Worm (Caenorhabditis elegans): ENCODE results near the gene F59A7.2.

F59A7.2 gene

DNA sequence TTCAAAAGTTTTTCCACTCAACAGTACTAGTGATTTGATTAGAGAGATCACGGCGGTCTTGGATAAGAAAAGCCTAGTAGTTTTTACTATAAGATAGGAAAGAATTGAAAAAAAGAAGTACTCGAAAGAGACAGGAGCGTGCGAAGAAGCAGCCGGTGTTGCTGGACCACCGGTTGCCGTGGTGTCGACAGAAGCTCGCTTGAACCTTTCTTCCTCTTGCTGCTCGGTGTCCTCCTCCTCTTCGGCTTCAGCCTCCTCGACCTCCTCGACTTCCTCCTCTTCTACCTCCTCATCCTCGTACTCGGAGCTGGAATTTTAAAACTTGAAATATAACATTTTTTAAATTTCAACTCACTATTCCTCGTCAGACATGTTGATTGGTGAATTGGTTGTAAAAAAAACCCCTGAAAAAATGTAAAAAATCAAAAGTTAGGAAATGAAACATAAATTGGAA is 23.8 kb downstream of the F59A7.2 start, which contains the start of gene tnt-4:
tnt-4 (minus strand) TSS at position 404 of the 454 bp plus-strand sequence.
- TF ChIP-seq sdc-2 (tag; optimal IDR thresholded peaks at IDR 0.05) (no peak), npax-4 (tag; optimal IDR thresholded peaks at IDR 0.05) (no peak), fkh-6 (tag; optimal IDR thresholded peaks at IDR 0.05) (no peak), ets-4 (tag; optimal IDR thresholded peaks at IDR 0.05) (no peak), ceh-22 (tag; optimal IDR thresholded peaks at IDR 0.05) (peak; percentile 47), ceh-34 (tag; optimal IDR thresholded peaks at IDR 0.05) (no peak)

DNA sequence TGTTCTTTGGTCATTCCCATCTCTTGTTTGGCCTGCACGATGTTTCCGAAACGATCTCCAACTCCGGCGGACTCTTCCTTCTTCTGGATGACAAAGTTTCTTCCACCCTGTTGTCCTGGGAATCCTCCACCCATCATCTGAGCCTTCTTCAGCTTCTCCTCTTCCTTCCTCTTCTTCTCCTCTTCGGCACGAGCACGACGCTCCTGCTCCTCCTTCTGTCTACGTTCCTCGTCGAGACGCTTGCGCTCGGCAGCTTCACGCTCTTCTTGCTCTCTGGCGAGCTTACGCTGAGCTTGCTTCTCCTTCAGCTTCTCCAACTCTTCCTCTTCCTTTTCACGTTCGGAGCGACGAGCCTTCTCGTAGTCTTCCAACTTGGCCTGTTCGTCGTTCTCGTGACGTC is 24.9 kb downstream of the F59A7.2 start:
- no peak for TF ChIP-seq zip-5 (tag; optimal IDR thresholded peaks at IDR 0.05)
- no peak for TF ChIP-seq unc-55 (GFP tag; optimal IDR thresholded peaks at IDR 0.05)
- TF ChIP-seq ceh-22 (tag; optimal IDR thresholded peaks at IDR 0.05): no peak
- TF ChIP-seq ceh-18 (tag; optimal IDR thresholded peaks at IDR 0.05): no peak
- no peak for TF ChIP-seq ahr-1 (tag; optimal IDR thresholded peaks at IDR 0.05)
- TF ChIP-seq ztf-16 (tag; optimal IDR thresholded peaks at IDR 0.05): no peak
- TF ChIP-seq hlh-13 (GFP tag; optimal IDR thresholded peaks at IDR 0.05): no peak
- TF ChIP-seq ceh-2 (tag; optimal IDR thresholded peaks at IDR 0.05): no peak
- no peak for TF ChIP-seq npax-4 (tag; optimal IDR thresholded peaks at IDR 0.05)
- no peak for TF ChIP-seq pax-1 (tag; optimal IDR thresholded peaks at IDR 0.05)
- no peak for TF ChIP-seq ets-4 (tag; optimal IDR thresholded peaks at IDR 0.05)
- TF ChIP-seq ceh-31 (tag; optimal IDR thresholded peaks at IDR 0.05): no peak
- TF ChIP-seq madf-2 (tag; optimal IDR thresholded peaks at IDR 0.05): no peak
- no peak for TF ChIP-seq unc-3 (GFP tag; conservative IDR thresholded peaks at IDR 0.05)
- TF ChIP-seq unc-3 (tag; optimal IDR thresholded peaks at IDR 0.05): no peak
- TF ChIP-seq fkh-6 (tag; optimal IDR thresholded peaks at IDR 0.05): no peak

DNA sequence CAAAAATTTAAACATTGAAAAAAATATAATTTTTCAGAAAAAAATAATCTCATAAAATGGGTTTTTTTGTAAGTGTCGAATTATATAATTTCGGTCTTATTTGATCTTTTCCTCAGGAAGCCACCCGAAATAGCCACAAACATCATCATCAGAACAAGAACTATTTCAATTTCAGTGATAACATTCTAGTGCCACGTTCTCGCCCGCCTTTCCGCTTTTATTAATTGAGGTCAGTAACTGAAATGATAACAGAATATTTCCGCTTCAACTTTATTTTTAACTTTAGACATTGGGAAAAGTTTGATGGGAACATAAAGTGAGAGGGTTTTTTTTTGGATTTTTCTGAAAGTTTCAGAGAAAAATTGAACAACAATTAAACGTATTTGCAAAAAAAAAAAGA is 27.1 kb downstream of the F59A7.2 start:
- TF ChIP-seq rnt-1 (tag; optimal IDR thresholded peaks at IDR 0.05) (no peak), ceh-22 (tag; optimal IDR thresholded peaks at IDR 0.05) (no peak), elt-2 (tag; optimal IDR thresholded peaks at IDR 0.05) (no peak), unc-3 (GFP tag; conservative IDR thresholded peaks at IDR 0.05) (no peak), unc-3 (tag; optimal IDR thresholded peaks at IDR 0.05) (no peak), K02D7.2 (tag; optimal IDR thresholded peaks at IDR 0.05) (no peak), T23F11.4 (GFP tag; optimal IDR thresholded peaks at IDR 0.05) (no peak), ama-1 (optimal IDR thresholded peaks at IDR 0.05) (no peak), pat-9 (tag; optimal IDR thresholded peaks at IDR 0.05) (no peak), ceh-24 (tag; optimal IDR thresholded peaks at IDR 0.05) (no peak), Y22D7AL.16 (tag; optimal IDR thresholded peaks at IDR 0.05) (no peak), ztf-16 (tag; optimal IDR thresholded peaks at IDR 0.05) (no peak), pha-4 (tag; optimal IDR thresholded peaks at IDR 0.05) (no peak), ceh-18 (tag; optimal IDR thresholded peaks at IDR 0.05) (no peak)

DNA sequence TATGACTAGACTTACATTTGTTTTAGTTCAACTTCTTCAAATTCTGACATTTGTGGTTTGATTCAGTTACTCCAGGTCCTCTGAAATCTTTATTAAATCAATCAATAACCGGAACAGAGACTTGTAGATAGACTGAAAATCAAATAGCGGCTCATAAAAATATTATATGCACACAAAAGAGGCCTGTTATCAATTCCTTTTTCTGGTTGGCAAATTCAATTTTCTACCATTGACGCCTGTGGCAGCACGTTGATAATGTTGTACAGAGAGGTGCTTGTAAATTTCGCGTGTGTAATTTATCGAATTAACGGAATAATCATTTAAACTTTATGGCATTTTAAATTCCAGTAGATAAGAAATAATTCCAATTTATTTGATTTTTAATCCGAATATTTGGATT is 29.4 kb downstream of the F59A7.2 start, which contains the start of gene T08B1.1:
T08B1.1 (minus strand) TSS at position 92 of the 400 bp plus-strand sequence.
- TF ChIP-seq ceh-2 (tag; optimal IDR thresholded peaks at IDR 0.05) (no peak), hlh-13 (GFP tag; optimal IDR thresholded peaks at IDR 0.05) (no peak), dve-1 (tag; optimal IDR thresholded peaks at IDR 0.05) (no peak), fkh-6 (tag; optimal IDR thresholded peaks at IDR 0.05) (no peak), che-1 (tag; optimal IDR thresholded peaks at IDR 0.05) (no peak), ceh-30 (tag; optimal IDR thresholded peaks at IDR 0.05) (no peak), ahr-1 (tag; optimal IDR thresholded peaks at IDR 0.05) (no peak), fkh-10 (GFP tag; optimal IDR thresholded peaks at IDR 0.05) (no peak), pha-4 (tag; optimal IDR thresholded peaks at IDR 0.05) (no peak), ceh-31 (tag; optimal IDR thresholded peaks at IDR 0.05) (no peak), dmd-4 (tag; optimal IDR thresholded peaks at IDR 0.05; ENCODE audit: borderline replicate concordance) (no peak), mec-3 (tag; optimal IDR thresholded peaks at IDR 0.05; ENCODE audit: borderline replicate concordance) (no peak), ztf-16 (tag; optimal IDR thresholded peaks at IDR 0.05) (no peak), sox-2 (GFP tag; IDR thresholded peaks at IDR 0.05) (no peak), pag-3 (tag; optimal IDR thresholded peaks at IDR 0.05; ENCODE audit: borderline replicate concordance) (no peak), odd-2 (tag; optimal IDR thresholded peaks at IDR 0.05) (no peak), ceh-19 (GFP tag; optimal IDR thresholded peaks at IDR 0.05) (no peak)
